Worm (Caenorhabditis elegans) whole organism, L3 larva: Measurements from ENCODE around the gene srw-38.

Experiments
- ZK546.5 ChIP-seq: sonication (generic microtip); optimal IDR thresholded peaks from 2 replicates; lab custom pipeline; 2017; ENCODE audit warnings: missing biosample characterization, missing genetic modification characterization
- aly-2 ChIP-seq: fragments of 150-350 bp; optimal IDR thresholded peaks from 2 replicates; lab custom pipeline; 2014; ENCODE audit warnings: missing biosample characterization, missing genetic modification characterization
- ama-1 ChIP-seq: fragments of 150-350 bp; optimal IDR thresholded peaks from 2 replicates; lab custom pipeline; 2018
- ceh-16 ChIP-seq: sonication (generic microtip); optimal IDR thresholded peaks from 2 replicates; lab custom pipeline; 2017; ENCODE audit warnings: missing biosample characterization, missing genetic modification characterization
- ceh-28 ChIP-seq: fragments of 150-350 bp; optimal IDR thresholded peaks from 2 replicates; lab custom pipeline; 2014; ENCODE audit warnings: missing biosample characterization, missing genetic modification reagents, missing genetic modification characterization
- ceh-82 ChIP-seq: fragments of 150-350 bp; optimal IDR thresholded peaks from 2 replicates; lab custom pipeline; 2014; ENCODE audit warnings: missing biosample characterization, missing genetic modification characterization
- daf-12 ChIP-seq: fragments of 150-350 bp; optimal IDR thresholded peaks from 2 replicates; lab custom pipeline; 2014; ENCODE audit warnings: missing biosample characterization, missing genetic modification reagents, missing genetic modification characterization
- egl-27 ChIP-seq: sonication (generic microtip); optimal IDR thresholded peaks from 4 replicates; lab custom pipeline; 2017; ENCODE audit warnings: missing biosample characterization, missing genetic modification reagents, missing genetic modification characterization
- egl-5 ChIP-seq: fragments of 150-350 bp; optimal IDR thresholded peaks from 2 replicates; lab custom pipeline; 2017; ENCODE audit warnings: missing biosample characterization, missing genetic modification reagents, missing genetic modification characterization, inconsistent platforms
- elt-1 ChIP-seq: fragments of 150-350 bp; optimal IDR thresholded peaks from 2 replicates; lab custom pipeline; 2014; ENCODE audit warnings: missing biosample characterization, missing genetic modification characterization
- elt-2 ChIP-seq: sonication (generic microtip); optimal IDR thresholded peaks from 2 replicates; lab custom pipeline; 2016; ENCODE audit warnings: missing genetic modification reagents, mild to moderate bottlenecking, missing genetic modification characterization, missing compliant biosample characterization
- elt-3 ChIP-seq, 3 experiments: fragments of 150-350 bp in 1 of 3; sonication (generic microtip) in 2 of 3; optimal IDR thresholded peaks; 2 replicates in 2 of 3; 4 replicates in 1 of 3; lab custom pipeline; 2014 to 2017; ENCODE audit warnings: missing biosample characterization in 3 of 3, missing genetic modification characterization in 3 of 3
- eor-1 ChIP-seq, 2 experiments: fragments of 150-350 bp; optimal IDR thresholded peaks; 2 replicates each; lab custom pipeline; 2014 to 2018; ENCODE audit warnings: missing biosample characterization in 2 of 2, missing genetic modification characterization in 2 of 2
- fkh-2 ChIP-seq: fragments of 150-350 bp; optimal IDR thresholded peaks from 2 replicates; lab custom pipeline; 2014; ENCODE audit warnings: missing biosample characterization, missing genetic modification reagents, missing genetic modification characterization
- fos-1 ChIP-seq: fragments of 150-350 bp; optimal IDR thresholded peaks from 2 replicates; lab custom pipeline; 2014; ENCODE audit warnings: missing biosample characterization, missing genetic modification characterization
- hmg-11 ChIP-seq: sonication (generic microtip); optimal IDR thresholded peaks from 2 replicates; lab custom pipeline; 2016; ENCODE audit warnings: missing genetic modification characterization, missing compliant biosample characterization
- jun-1 ChIP-seq: fragments of 150-350 bp; optimal IDR thresholded peaks from 2 replicates; lab custom pipeline; 2014; ENCODE audit warnings: missing biosample characterization, missing genetic modification reagents, missing genetic modification characterization
- lin-15B ChIP-seq: fragments of 150-350 bp; optimal IDR thresholded peaks from 2 replicates; lab custom pipeline; 2014; ENCODE audit warnings: missing biosample characterization, missing genetic modification characterization
- lsy-12 ChIP-seq: sonication (generic microtip); optimal IDR thresholded peaks from 2 replicates; lab custom pipeline; 2016; ENCODE audit warnings: mild to moderate bottlenecking, missing genetic modification characterization, missing compliant biosample characterization
- mdl-1 ChIP-seq: fragments of 150-350 bp; optimal IDR thresholded peaks from 2 replicates; lab custom pipeline; 2014; ENCODE audit warnings: missing biosample characterization, missing genetic modification characterization
- mml-1 ChIP-seq: fragments of 150-350 bp; sonication (generic microtip); optimal IDR thresholded peaks from 3 replicates; lab custom pipeline; 2014; ENCODE audit warnings: missing biosample characterization, missing genetic modification characterization
- nhr-11 ChIP-seq: fragments of 150-350 bp; optimal IDR thresholded peaks from 2 replicates; lab custom pipeline; 2014; ENCODE audit warnings: missing biosample characterization, missing genetic modification characterization
- nhr-12 ChIP-seq: fragments of 150-350 bp; optimal IDR thresholded peaks from 2 replicates; lab custom pipeline; 2014; ENCODE audit warnings: missing biosample characterization, missing genetic modification characterization
- nhr-237 ChIP-seq: fragments of 150-350 bp; optimal IDR thresholded peaks from 2 replicates; lab custom pipeline; 2014; ENCODE audit warnings: missing biosample characterization, missing genetic modification characterization
- nhr-28 ChIP-seq: fragments of 150-350 bp; optimal IDR thresholded peaks from 2 replicates; lab custom pipeline; 2014; ENCODE audit warnings: missing biosample characterization, missing genetic modification characterization
- nhr-67 ChIP-seq: fragments of 150-350 bp; optimal IDR thresholded peaks from 2 replicates; lab custom pipeline; 2014; ENCODE audit warnings: missing biosample characterization, missing genetic modification characterization
- nhr-76 ChIP-seq: fragments of 150-350 bp; sonication (generic microtip); optimal IDR thresholded peaks from 5 replicates; lab custom pipeline; 2014; ENCODE audit warnings: missing biosample characterization, missing genetic modification characterization
- nhr-77 ChIP-seq: fragments of 150-350 bp; optimal IDR thresholded peaks from 2 replicates; lab custom pipeline; 2014; ENCODE audit warnings: missing biosample characterization, missing genetic modification characterization
- pha-4 ChIP-seq: fragments of 150-350 bp; optimal IDR thresholded peaks from 2 replicates; lab custom pipeline; 2014; ENCODE audit warnings: missing biosample characterization, missing genetic modification reagents, missing genetic modification characterization
- pqm-1 ChIP-seq: fragments of 150-350 bp; optimal IDR thresholded peaks from 2 replicates; lab custom pipeline; 2017; ENCODE audit warnings: missing biosample characterization, missing genetic modification characterization, inconsistent platforms
- skn-1 ChIP-seq: fragments of 150-350 bp; optimal IDR thresholded peaks from 2 replicates; lab custom pipeline; 2014; ENCODE audit warnings: missing biosample characterization, missing genetic modification characterization
- snpc-4 ChIP-seq: fragments of 150-350 bp; optimal IDR thresholded peaks from 2 replicates; lab custom pipeline; 2014; ENCODE audit warnings: missing biosample characterization, missing genetic modification characterization
- tbx-2 ChIP-seq: sonication (generic microtip); optimal IDR thresholded peaks from 2 replicates; lab custom pipeline; 2016; ENCODE audit warnings: mild to moderate bottlenecking, missing genetic modification characterization, missing compliant biosample characterization
- unc-39 ChIP-seq: sonication (generic microtip); optimal IDR thresholded peaks from 4 replicates; lab custom pipeline; 2017; ENCODE audit warnings: missing biosample characterization, missing genetic modification characterization
- zag-1 ChIP-seq: fragments of 150-350 bp; optimal IDR thresholded peaks from 2 replicates; lab custom pipeline; 2014; ENCODE audit warnings: missing biosample characterization, missing genetic modification characterization
- ztf-11 ChIP-seq: fragments of 150-350 bp; optimal IDR thresholded peaks from 2 replicates; lab custom pipeline; 2014; ENCODE audit warnings: missing biosample characterization, missing genetic modification characterization
- ztf-4 ChIP-seq: fragments of 150-350 bp; optimal IDR thresholded peaks from 2 replicates; lab custom pipeline; 2014; ENCODE audit warnings: missing biosample characterization, missing genetic modification characterization

The srw-38 gene

DNA sequence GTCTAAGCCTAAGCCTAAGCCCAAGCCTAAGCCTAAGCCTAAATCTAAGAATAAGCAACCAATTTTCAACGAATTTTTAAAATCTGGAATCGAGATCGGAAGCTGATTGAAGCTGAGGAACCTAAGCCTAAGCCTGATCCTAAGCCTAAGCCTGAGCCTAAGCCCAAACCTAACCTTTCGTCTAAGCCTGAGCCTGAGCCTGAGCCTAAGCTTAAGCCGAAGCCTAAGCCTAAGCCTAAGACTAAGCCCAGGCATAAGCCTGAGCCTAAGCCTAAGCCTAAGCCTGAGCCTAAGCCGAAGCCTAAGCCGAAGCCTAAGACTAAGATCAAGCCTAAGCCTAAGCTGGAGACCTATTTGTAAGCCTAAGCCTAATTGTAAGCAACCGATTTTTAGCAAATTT lies 8.8 kb upstream of the srw-38 start:
- no peak for TF ChIP-seq ZK546.5
- TF ChIP-seq fos-1, result no peak
- TF ChIP-seq tbx-2 (tag; lab: Kevin White, UChicago), result no peak
- TF ChIP-seq daf-12 (tag; lab: Kevin White, UChicago), result no peak
- TF ChIP-seq nhr-11 (tag; lab: Kevin White, UChicago), result no peak
- no peak for TF ChIP-seq snpc-4 (tag; lab: Kevin White, UChicago)
- no peak for TF ChIP-seq nhr-237
- no peak for TF ChIP-seq fkh-2
- TF ChIP-seq ztf-11 (tag; lab: Kevin White, UChicago), result no peak
- TF ChIP-seq egl-5, result no peak
- TF ChIP-seq mdl-1, result no peak
- TF ChIP-seq lsy-12 (tag; lab: Kevin White, UChicago), result no peak
- no peak for TF ChIP-seq unc-39 (tag; lab: Kevin White, UChicago)
- TF ChIP-seq elt-2 (tag; lab: Kevin White, UChicago), result no peak
- no peak for TF ChIP-seq hmg-11 (tag; lab: Kevin White, UChicago)
- TF ChIP-seq nhr-67 (tag; lab: Kevin White, UChicago), result no peak
- no peak for TF ChIP-seq ceh-28 (tag; lab: Kevin White, UChicago)
- TF ChIP-seq skn-1 (tag; lab: Kevin White, UChicago), result no peak

DNA sequence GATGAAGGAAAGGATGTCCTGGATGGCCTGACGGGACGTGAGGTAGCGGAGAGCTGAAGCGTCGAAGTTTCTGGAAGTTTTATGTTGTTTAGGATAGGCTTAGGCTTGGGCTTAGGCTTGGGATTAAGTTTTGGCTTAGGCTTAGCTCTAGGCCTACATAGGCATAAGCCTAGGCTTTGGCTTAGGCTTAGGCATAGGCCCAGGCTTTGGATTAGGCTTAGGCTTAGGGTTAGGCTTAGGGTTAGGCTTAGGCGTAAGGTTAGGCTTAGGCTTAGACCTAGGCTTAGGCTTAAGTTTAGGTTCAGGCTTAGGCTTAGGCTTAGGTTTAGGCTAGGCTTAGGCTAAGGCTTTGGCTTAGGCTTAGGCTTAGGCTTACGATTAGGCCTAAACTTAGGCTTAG lies 7.0 kb upstream of the srw-38 start:
- no peak for TF ChIP-seq ama-1 (lab: Kevin White, UChicago)
- no peak for TF ChIP-seq nhr-77
- no peak for TF ChIP-seq nhr-12 (tag; lab: Kevin White, UChicago)
- TF ChIP-seq aly-2, result no peak
- TF ChIP-seq lsy-12 (tag; lab: Kevin White, UChicago), result no peak
- TF ChIP-seq pha-4 (tag; lab: Kevin White, UChicago), result no peak
- TF ChIP-seq mml-1 (tag; lab: Kevin White, UChicago), result no peak
- TF ChIP-seq nhr-76 (tag; lab: Kevin White, UChicago), result no peak
- no peak for TF ChIP-seq ceh-16 (tag; lab: Kevin White, UChicago)
- TF ChIP-seq hmg-11 (tag; lab: Kevin White, UChicago), result no peak
- no peak for TF ChIP-seq nhr-67 (tag; lab: Kevin White, UChicago)
- TF ChIP-seq daf-12 (tag; lab: Kevin White, UChicago), result no peak
- no peak for TF ChIP-seq nhr-28
- TF ChIP-seq ZK546.5, result no peak

ce11 chrV:19830815-19831214 lies 5.4 kb upstream of the srw-38 start, which contains the start of gene pcp-4:
pcp-4 (minus strand) TSS chrV:19831011.
- no peak for TF ChIP-seq elt-1 (tag; lab: Kevin White, UChicago)
- no peak for TF ChIP-seq egl-5
- TF ChIP-seq ceh-82, result no peak
- TF ChIP-seq elt-2 (tag; lab: Kevin White, UChicago), result peak; percentile 55
- TF ChIP-seq mdl-1, result no peak
- peak; percentile 14 for TF ChIP-seq pqm-1

ce11 chrV:19831588-19831987 lies 4.7 kb upstream of the srw-38 start:
- TF ChIP-seq nhr-76 (tag; lab: Kevin White, UChicago), result no peak
- no peak for TF ChIP-seq mdl-1
- TF ChIP-seq zag-1 (tag; lab: Kevin White, UChicago), result no peak
- peak; percentile 5 for TF ChIP-seq pqm-1
- TF ChIP-seq ztf-4, result no peak
- peak; percentile 47 for TF ChIP-seq elt-2 (tag; lab: Kevin White, UChicago)

DNA sequence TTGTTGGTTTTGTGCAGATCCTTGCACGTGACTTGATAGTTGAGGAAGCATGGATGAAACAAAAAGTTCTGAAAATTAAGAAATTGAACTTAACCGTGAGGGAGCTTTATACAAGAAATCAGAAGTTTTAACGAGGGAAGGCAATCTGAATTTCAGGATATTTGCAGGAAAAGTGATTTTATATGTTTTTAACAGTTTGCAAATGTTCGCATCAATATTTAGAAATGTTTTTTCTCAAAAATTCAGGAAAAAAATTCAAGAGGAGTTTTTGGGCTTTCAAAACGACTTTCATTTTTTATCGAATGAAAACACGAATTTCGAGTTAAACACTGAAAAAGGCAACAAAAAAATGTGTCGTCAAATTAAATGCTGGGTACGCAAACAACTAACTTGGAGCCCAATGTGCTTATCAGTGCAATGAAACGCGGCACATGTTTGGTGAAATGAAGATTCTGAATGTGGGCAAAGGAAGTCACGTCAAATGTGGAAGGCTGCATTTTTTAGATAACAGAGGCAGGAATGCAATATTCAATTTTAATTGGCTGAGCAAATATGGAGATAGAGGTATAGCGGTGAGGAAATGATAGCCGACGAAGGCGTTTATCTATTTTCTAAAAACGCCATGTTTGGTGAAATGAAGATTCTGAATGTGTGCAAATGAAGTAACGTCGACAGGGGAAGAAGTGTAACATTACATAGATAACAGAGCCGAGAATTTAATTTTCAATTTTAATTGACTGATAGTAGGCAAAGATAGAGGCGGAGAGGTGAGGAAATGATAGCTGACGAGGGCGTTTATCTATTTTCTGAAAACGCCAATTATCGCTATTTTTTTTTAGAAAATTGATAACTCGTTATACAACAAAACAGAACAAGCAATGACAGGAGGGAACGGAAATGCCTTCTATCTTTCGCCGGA lies 9.9 kb downstream of the srw-38 start, which contains the start of gene Y116F11B.6:
Gene Y116F11B.6 (minus strand): TSS at position 51 of the 919 bp plus-strand sequence.
- TF ChIP-seq elt-2 (tag; lab: Kevin White, UChicago) (peak; percentile 98), zag-1 (tag; lab: Kevin White, UChicago) (no peak)

ce11 chrV:19848014-19848413 lies 11.8 kb downstream of the srw-38 start, which contains the start of gene Y116F11B.7:
Y116F11B.7 (plus strand) TSS chrV:19848314.
- TF ChIP-seq egl-27 (tag; lab: Kevin White, UChicago) (no peak), ZK546.5 (no peak), nhr-77 (no peak), pqm-1 (no peak), ceh-28 (tag; lab: Kevin White, UChicago) (no peak), elt-3 (tag; optimal IDR thresholded peaks at IDR 0.05; lab: Kevin White, UChicago) (no peak), nhr-76 (tag; lab: Kevin White, UChicago) (no peak), eor-1 (tag; optimal IDR thresholded peaks at IDR 0.05; lab: Kevin White, UChicago) (no peak), ceh-82 (no peak), daf-12 (tag; lab: Kevin White, UChicago) (no peak), jun-1 (tag; lab: Kevin White, UChicago) (no peak), lsy-12 (tag; lab: Kevin White, UChicago) (no peak), fos-1 (no peak), nhr-67 (tag; lab: Kevin White, UChicago) (no peak), ztf-4 (no peak), lin-15B (tag; lab: Kevin White, UChicago) (no peak), nhr-12 (tag; lab: Kevin White, UChicago) (no peak), ceh-16 (tag; lab: Kevin White, UChicago) (no peak), hmg-11 (tag; lab: Kevin White, UChicago) (no peak)
- TF ChIP-seq, all 47 proteins: peak for 0
